Fruit fly (Drosophila melanogaster) whole organism, embryonic: Measurements from ENCODE around the gene Alg7.

ENCODE experiments used
- CG10147 ChIP-seq: fragments of 200-800 bp; sonication (Bioruptor generic); optimal IDR thresholded peaks from 2 replicates; lab custom pipeline; 2019; ENCODE audit warnings: missing biosample characterization, mild to moderate bottlenecking, missing genetic modification characterization, moderate library complexity
- CG10543 ChIP-seq: fragments of 200-800 bp; sonication (Bioruptor generic); optimal IDR thresholded peaks from 3 replicates; lab custom pipeline; 2017; ENCODE audit warnings: missing biosample characterization, mild to moderate bottlenecking, missing genetic modification characterization, moderate library complexity
- CG11504 ChIP-seq: fragments of 200-800 bp; sonication (Bioruptor generic); optimal IDR thresholded peaks from 3 replicates; lab custom pipeline; 2019; ENCODE audit warnings: missing biosample characterization, mild to moderate bottlenecking, missing genetic modification characterization, moderate library complexity
- CG12155 ChIP-seq: fragments of 200-800 bp; sonication (Bioruptor generic); optimal IDR thresholded peaks from 3 replicates; lab custom pipeline; 2016; ENCODE audit warnings: missing biosample characterization, missing genetic modification characterization
- CG12744 ChIP-seq: fragments of 200-800 bp; sonication (Bioruptor generic); optimal IDR thresholded peaks from 2 replicates; lab custom pipeline; 2016; ENCODE audit warnings: missing biosample characterization, missing genetic modification characterization
- CG14014 ChIP-seq: fragments of 200-800 bp; sonication (Bioruptor generic); IDR thresholded peaks from 2 replicates; pipeline ENCODE4 v1.3.6; 2022; ENCODE audit warnings: missing biosample characterization, missing genetic modification characterization
- CG1529 ChIP-seq: fragments of 200-800 bp; sonication (Bioruptor generic); optimal IDR thresholded peaks from 3 replicates; lab custom pipeline; 2018; ENCODE audit warnings: missing biosample characterization, missing genetic modification characterization
- CG17385 ChIP-seq: fragments of 200-800 bp; sonication (Bioruptor generic); optimal IDR thresholded peaks from 3 replicates; lab custom pipeline; 2018; ENCODE audit warnings: missing biosample characterization, mild to moderate bottlenecking, missing genetic modification characterization
- CG17568 ChIP-seq: fragments of 200-800 bp; sonication (Bioruptor generic); optimal IDR thresholded peaks from 2 replicates; lab custom pipeline; 2018; ENCODE audit warnings: missing biosample characterization, mild to moderate bottlenecking, missing genetic modification characterization, moderate library complexity
- CG18599 ChIP-seq: fragments of 200-800 bp; sonication (Bioruptor generic); optimal IDR thresholded peaks from 3 replicates; lab custom pipeline; 2017; ENCODE audit warnings: missing biosample characterization, missing genetic modification characterization, mild to moderate bottlenecking, moderate library complexity, missing genetic modification reagents
- CG2678 ChIP-seq: fragments of 200-800 bp; sonication (Bioruptor generic); optimal IDR thresholded peaks from 3 replicates; lab custom pipeline; 2019; ENCODE audit warnings: missing biosample characterization, mild to moderate bottlenecking, missing genetic modification characterization, moderate library complexity
- CG2875 ChIP-seq: fragments of 200-800 bp; sonication (Bioruptor generic); optimal IDR thresholded peaks from 2 replicates; lab custom pipeline; 2017; ENCODE audit warnings: missing biosample characterization, mild to moderate bottlenecking, missing genetic modification characterization, missing genetic modification reagents
- CG3065 ChIP-seq: fragments of 200-800 bp; sonication (Bioruptor generic); optimal IDR thresholded peaks from 2 replicates; lab custom pipeline; 2016; ENCODE audit warnings: missing biosample characterization, missing genetic modification characterization
- CG34422 ChIP-seq: fragments of 200-800 bp; sonication (Bioruptor generic); IDR thresholded peaks from 3 replicates; pipeline ENCODE4 v1.3.6; 2022; ENCODE audit warnings: missing biosample characterization, missing genetic modification characterization
- CG4360 ChIP-seq: fragments of 200-800 bp; sonication (Bioruptor generic); IDR thresholded peaks from 2 replicates; pipeline ENCODE4 v1.3.6; 2022; ENCODE audit warnings: missing biosample characterization, missing genetic modification characterization
- CG6854 ChIP-seq: fragments of 200-800 bp; sonication (Bioruptor generic); optimal IDR thresholded peaks from 3 replicates; lab custom pipeline; 2017; ENCODE audit warnings: missing biosample characterization, mild to moderate bottlenecking, missing genetic modification characterization
- CG7271 ChIP-seq: fragments of 200-800 bp; sonication (Bioruptor generic); optimal IDR thresholded peaks from 2 replicates; lab custom pipeline; 2018; ENCODE audit warnings: missing biosample characterization, mild to moderate bottlenecking, missing genetic modification characterization, moderate library complexity
- CG7372 ChIP-seq: fragments of 200-800 bp; sonication (Bioruptor generic); IDR thresholded peaks from 2 replicates; pipeline ENCODE4 v1.3.6; 2022; ENCODE audit warnings: missing biosample characterization, missing genetic modification characterization
- CG8290 ChIP-seq, 3 experiments: fragments of 200-800 bp; sonication (Bioruptor generic); optimal IDR thresholded peaks; 2 replicates each; lab custom pipeline; 2016 to 2019; ENCODE audit warnings: missing biosample characterization in 3 of 3, missing genetic modification characterization in 3 of 3, mild to moderate bottlenecking in 2 of 3, moderate library complexity in 1 of 3
- CG9932 ChIP-seq: fragments of 200-800 bp; sonication (Bioruptor generic); IDR thresholded peaks from 2 replicates; pipeline ENCODE4 v1.3.6; 2022; ENCODE audit warnings: missing biosample characterization, missing genetic modification characterization
- Deaf1 ChIP-seq: fragments of 200-800 bp; optimal IDR thresholded peaks from 3 replicates; lab custom pipeline; 2019; ENCODE audit warnings: missing biosample characterization, mild to moderate bottlenecking, missing genetic modification characterization, moderate library complexity
- Dek ChIP-seq: fragments of 200-800 bp; sonication (Bioruptor generic); optimal IDR thresholded peaks from 3 replicates; lab custom pipeline; 2019; ENCODE audit warnings: missing biosample characterization, mild to moderate bottlenecking, missing genetic modification characterization, moderate library complexity
- Doc3 ChIP-seq: fragments of 200-800 bp; sonication (Bioruptor generic); IDR thresholded peaks from 3 replicates; pipeline ENCODE4 v1.3.6; 2022; ENCODE audit warnings: missing biosample characterization, missing genetic modification characterization; ENCODE audit not compliant: partially characterized antibody
- Ets65A ChIP-seq: fragments of 200-800 bp; sonication (Bioruptor generic); peaks from one replicate; lab custom pipeline; 2016; ENCODE audit warnings: missing biosample characterization, missing genetic modification characterization
- Fer3 ChIP-seq: fragments of 200-800 bp; sonication (Bioruptor generic); optimal IDR thresholded peaks from 2 replicates; lab custom pipeline; 2018; ENCODE audit warnings: missing biosample characterization, mild to moderate bottlenecking, missing genetic modification characterization, moderate library complexity
- HLHmδ ChIP-seq: fragments of 200-800 bp; sonication (Bioruptor generic); optimal IDR thresholded peaks from 2 replicates; lab custom pipeline; 2018; ENCODE audit warnings: missing biosample characterization, mild to moderate bottlenecking, missing genetic modification characterization, moderate library complexity
- Hand ChIP-seq: fragments of 200-800 bp; sonication (Bioruptor generic); optimal IDR thresholded peaks from 2 replicates; lab custom pipeline; 2017; ENCODE audit warnings: mild to moderate bottlenecking, missing biosample characterization, missing genetic modification reagents, missing genetic modification characterization
- Hr78 ChIP-seq, 2 experiments: fragments of 200-800 bp in 1 of 2; fragments of >200 bp in 1 of 2; sonication (Bioruptor generic) in 1 of 2; optimal IDR thresholded peaks; 2 replicates each; lab custom pipeline; 2017 to 2019; ENCODE audit warnings: missing biosample characterization in 2 of 2, missing genetic modification characterization in 2 of 2, mild to moderate bottlenecking in 1 of 2, moderate library complexity in 1 of 2
- Jarid2 ChIP-seq: fragments of 200-800 bp; sonication (Bioruptor generic); optimal IDR thresholded peaks from 3 replicates; lab custom pipeline; 2017; ENCODE audit warnings: mild to moderate bottlenecking, missing biosample characterization, missing genetic modification reagents, missing genetic modification characterization
- Meics ChIP-seq: fragments of 200-800 bp; sonication (Bioruptor generic); optimal IDR thresholded peaks from 2 replicates; lab custom pipeline; 2017; ENCODE audit warnings: missing biosample characterization, mild to moderate bottlenecking, missing genetic modification characterization
- Myb ChIP-seq: fragments of 200-800 bp; sonication (Bioruptor generic); optimal IDR thresholded peaks from 2 replicates; lab custom pipeline; 2016; ENCODE audit warnings: missing biosample characterization, missing genetic modification characterization
- br ChIP-seq: fragments of >200 bp; optimal IDR thresholded peaks from 2 replicates; lab custom pipeline; 2017
- btn ChIP-seq: fragments of 200-800 bp; sonication (Bioruptor generic); optimal IDR thresholded peaks from 2 replicates; lab custom pipeline; 2016; ENCODE audit warnings: missing biosample characterization, missing genetic modification characterization
- cad ChIP-seq: fragments of >200 bp; optimal IDR thresholded peaks from 2 replicates; lab custom pipeline; 2017; ENCODE audit warnings: missing biosample characterization, missing genetic modification characterization
- danr ChIP-seq: fragments of 200-800 bp; sonication (Bioruptor generic); IDR thresholded peaks from 2 replicates; pipeline ENCODE4 v1.3.6; 2022; ENCODE audit warnings: missing biosample characterization, missing genetic modification characterization
- en ChIP-seq: fragments of 200-800 bp; sonication (Bioruptor generic); optimal IDR thresholded peaks from 2 replicates; lab custom pipeline; 2016; ENCODE audit warnings: missing biosample characterization, missing genetic modification characterization
- eve ChIP-seq, 2 experiments: fragments of >200 bp; optimal IDR thresholded peaks; 2 replicates each; lab custom pipeline; 2017; ENCODE audit warnings: missing biosample characterization in 2 of 2, missing genetic modification characterization in 2 of 2
- odd ChIP-seq: fragments of 200-800 bp; sonication (Bioruptor generic); optimal IDR thresholded peaks from 2 replicates; lab custom pipeline; 2017; ENCODE audit warnings: missing biosample characterization, mild to moderate bottlenecking, missing genetic modification characterization
- p53 ChIP-seq: fragments of 200-800 bp; sonication (Bioruptor generic); optimal IDR thresholded peaks from 2 replicates; lab custom pipeline; 2016; ENCODE audit warnings: missing biosample characterization, missing genetic modification characterization
- psq ChIP-seq: fragments of 200-800 bp; sonication (Bioruptor generic); optimal IDR thresholded peaks from 2 replicates; lab custom pipeline; 2017; ENCODE audit warnings: missing biosample characterization, missing genetic modification characterization
- ro ChIP-seq: fragments of 200-800 bp; sonication (Bioruptor generic); IDR thresholded peaks from 2 replicates; pipeline ENCODE4 v1.3.6; 2022; ENCODE audit warnings: missing biosample characterization, missing genetic modification characterization
- run ChIP-seq: fragments of 200-800 bp; sonication (Bioruptor generic); optimal IDR thresholded peaks from 3 replicates; lab custom pipeline; 2018; ENCODE audit warnings: missing biosample characterization, mild to moderate bottlenecking, missing genetic modification characterization
- seq ChIP-seq: fragments of 200-800 bp; sonication (Bioruptor generic); IDR thresholded peaks from 2 replicates; pipeline ENCODE4 v1.3.6; 2022; ENCODE audit warnings: missing biosample characterization, missing genetic modification characterization
- shn ChIP-seq: fragments of 200-800 bp; sonication (Bioruptor generic); optimal IDR thresholded peaks from 3 replicates; lab custom pipeline; 2016; ENCODE audit warnings: missing biosample characterization, missing genetic modification characterization
- sim ChIP-seq: fragments of 200-800 bp; sonication (Bioruptor generic); IDR thresholded peaks from 2 replicates; pipeline ENCODE4 v1.3.6; 2022; ENCODE audit warnings: missing biosample characterization, missing genetic modification characterization
- sob ChIP-seq: fragments of 200-800 bp; sonication (Bioruptor generic); IDR thresholded peaks from 2 replicates; pipeline ENCODE4 v1.3.6; 2022; ENCODE audit warnings: missing biosample characterization, missing genetic modification characterization
- trh ChIP-seq: fragments of 200-800 bp; sonication (Bioruptor generic); optimal IDR thresholded peaks from 2 replicates; lab custom pipeline; 2016; ENCODE audit warnings: missing biosample characterization, missing genetic modification characterization
- ttk ChIP-seq: fragments of 200-800 bp; sonication (Bioruptor generic); IDR thresholded peaks from 2 replicates; pipeline ENCODE4 v2.1.2; 2022; ENCODE audit warnings: missing biosample characterization, missing genetic modification characterization
- wek ChIP-seq: fragments of 200-800 bp; sonication (Bioruptor generic); optimal IDR thresholded peaks from 3 replicates; lab custom pipeline; 2018; ENCODE audit warnings: missing biosample characterization, mild to moderate bottlenecking, missing genetic modification characterization, moderate library complexity

Alg7 gene

DNA sequence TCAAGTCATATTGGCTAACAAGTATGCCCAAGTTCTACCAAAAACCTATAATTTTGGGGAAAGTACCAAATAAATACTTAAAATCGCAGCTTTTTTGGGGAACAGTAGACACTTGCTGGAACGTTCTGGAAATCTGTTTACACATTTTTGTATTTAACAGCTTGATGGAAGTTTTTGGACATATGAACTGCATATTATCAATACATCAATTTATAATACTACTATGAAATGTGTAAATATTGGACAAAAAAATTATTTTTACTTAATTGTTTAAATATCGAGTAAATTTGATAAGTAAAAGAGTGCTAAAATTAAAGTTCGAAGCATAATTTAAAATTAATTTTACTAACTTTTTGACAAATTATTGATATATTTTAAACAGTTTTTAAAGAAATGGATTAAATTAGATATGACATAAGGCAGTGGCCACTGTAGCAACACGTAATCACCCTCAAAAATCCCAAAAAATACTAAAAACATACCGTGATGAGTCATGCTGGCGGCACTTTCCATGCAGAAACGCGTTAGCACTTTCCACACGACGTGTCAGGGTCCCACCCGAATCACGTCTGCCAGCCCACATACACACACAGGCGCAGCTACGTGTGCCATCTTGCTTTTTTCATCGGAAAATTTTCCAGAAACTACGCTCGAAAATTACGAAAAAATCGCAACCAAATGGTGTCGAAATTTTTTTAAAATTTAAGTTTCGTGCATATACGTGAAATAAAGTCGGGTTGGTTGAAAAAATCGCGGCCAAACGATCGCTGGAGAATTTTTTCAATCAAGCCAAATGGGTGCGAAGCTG is 13.8 kb upstream of the Alg7 start, which contains the start of gene Sirt1 (continued):
- TF ChIP-seq ttk, result peak; percentile 64
- TF ChIP-seq CG17385 (GFP tag; lab: Kevin White, UChicago), result peak; percentile 77
- no peak for TF ChIP-seq p53 (GFP tag; lab: Kevin White, UChicago)
- no peak for TF ChIP-seq en (GFP tag; lab: Kevin White, UChicago)
- TF ChIP-seq Fer3 (tag; lab: Kevin White, UChicago), result peak; percentile 78
- no peak for TF ChIP-seq CG7271 (tag; lab: Kevin White, UChicago)
- no peak for TF ChIP-seq cad (GFP tag; lab: Kevin White, UChicago)
- TF ChIP-seq CG11504 (tag; lab: Kevin White, UChicago), result peak; percentile 91
- peak; percentile 61; the same call in 1 of the 2 replicates for TF ChIP-seq sob (GFP tag; lab: Robert Waterston, UW)
- TF ChIP-seq Jarid2, result peak; percentile 26
- peak; percentile 90 for TF ChIP-seq Ets65A (GFP tag; lab: Kevin White, UChicago)
- TF ChIP-seq CG34422 (GFP tag; lab: Robert Waterston, UW), result no peak; the same call in 2 of the 3 replicates
- TF ChIP-seq shn (GFP tag; lab: Kevin White, UChicago), result no peak
- TF ChIP-seq CG2678, result peak; percentile 96
- TF ChIP-seq Hr78 (GFP tag; optimal IDR thresholded peaks at IDR 0.05; lab: Kevin White, UChicago), result no peak
- TF ChIP-seq wek, result no peak
- TF ChIP-seq HLHmδ (GFP tag; lab: Kevin White, UChicago), result peak; percentile 32
- TF ChIP-seq CG6854, result peak; percentile 29
- peak; percentile 57 for TF ChIP-seq trh (GFP tag; lab: Kevin White, UChicago)
- no peak for TF ChIP-seq sim (GFP tag; lab: Robert Waterston, UW)
- peak; percentile 91 for TF ChIP-seq Meics
- no peak for TF ChIP-seq br
- peak; percentile 83 for TF ChIP-seq CG9932
- TF ChIP-seq Doc3 (GFP tag; lab: Robert Waterston, UW), result no peak
- TF ChIP-seq CG1529 (GFP tag; lab: Kevin White, UChicago), result peak; percentile 65
- peak; percentile 35 for TF ChIP-seq CG17568 (GFP tag; lab: Kevin White, UChicago)
- peak; percentile 84 for TF ChIP-seq CG12155 (GFP tag; lab: Kevin White, UChicago)
- TF ChIP-seq CG12744 (GFP tag; lab: Kevin White, UChicago), result no peak
- TF ChIP-seq CG7372 (GFP tag; lab: Robert Waterston, UW), result peak; percentile 84
- TF ChIP-seq seq (GFP tag; lab: Robert Waterston, UW), result peak; percentile 72; the same call in 1 of the 2 replicates
- peak; percentile 66; the same call in 1 of the 2 replicates for TF ChIP-seq ro (GFP tag; lab: Robert Waterston, UW)
- TF ChIP-seq Deaf1 (tag; lab: Kevin White, UChicago), result peak; percentile 59
- peak; percentile 64 for TF ChIP-seq CG2875 (GFP tag; lab: Kevin White, UChicago)
- peak; percentile 73 for TF ChIP-seq CG10543
- no peak for TF ChIP-seq btn (GFP tag; lab: Kevin White, UChicago)
- peak; percentile 80 for TF ChIP-seq odd (GFP tag; lab: Kevin White, UChicago)
- TF ChIP-seq Myb (GFP tag; lab: Kevin White, UChicago), result no peak
- no peak for TF ChIP-seq eve (GFP tag; optimal IDR thresholded peaks at IDR 0.05; lab: Kevin White, UChicago)
- TF ChIP-seq Hand (GFP tag; lab: Kevin White, UChicago), result peak; percentile 16
- TF ChIP-seq CG18599 (GFP tag; lab: Kevin White, UChicago), result peak; percentile 77
- TF ChIP-seq CG8290 (GFP tag; optimal IDR thresholded peaks at IDR 0.05; lab: Kevin White, UChicago), result peak; percentile 83
- peak; percentile 2 to 7 for TF ChIP-seq CG8290 (tag; optimal IDR thresholded peaks at IDR 0.05; lab: Kevin White, UChicago)
- TF ChIP-seq CG3065 (GFP tag; lab: Kevin White, UChicago), result peak; percentile 47
- peak; percentile 85 for TF ChIP-seq CG10147 (GFP tag; lab: Kevin White, UChicago)
- TF ChIP-seq danr (GFP tag; lab: Robert Waterston, UW), result no peak; the same call in 1 of the 2 replicates
- peak; percentile 74; the same call in 1 of the 2 replicates for TF ChIP-seq CG14014 (GFP tag; lab: Robert Waterston, UW)
- peak; percentile 86 for TF ChIP-seq Dek
- TF ChIP-seq run (tag; lab: Kevin White, UChicago), result peak; percentile 67
- TF ChIP-seq CG4360 (GFP tag; lab: Robert Waterston, UW), result no peak
- no peak for TF ChIP-seq psq (GFP tag; lab: Kevin White, UChicago)
